Fruit fly (Drosophila melanogaster): ENCODE data around the gene Sfp33A3.

DNA sequence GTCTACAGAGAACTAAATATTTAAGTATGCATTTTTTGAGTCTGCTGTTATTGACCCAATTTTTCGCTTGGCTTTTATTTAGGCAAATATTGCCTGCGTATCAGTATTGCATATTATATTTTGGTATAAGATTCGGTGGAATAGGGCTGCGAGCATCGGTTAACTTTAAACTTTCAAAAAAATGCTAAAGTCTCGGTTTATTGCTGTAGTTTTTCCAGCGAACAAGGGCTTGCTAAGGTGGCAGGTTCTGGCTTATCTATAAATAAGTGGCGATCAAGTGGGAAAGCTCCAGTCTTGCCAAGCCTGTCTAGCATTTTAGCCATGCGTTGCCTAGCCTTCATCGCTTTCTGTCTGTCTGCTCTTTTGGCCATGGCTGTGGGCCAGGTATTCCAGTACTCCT lies 679 bp downstream of the Sfp33A3 start, which contains the start of gene CG31704:
- TF ChIP-seq usp (GFP tag; optimal IDR thresholded peaks at IDR 0.05): no peak
- no peak for TF ChIP-seq pan (optimal IDR thresholded peaks at IDR 0.05)
- TF ChIP-seq EcR (GFP tag; optimal IDR thresholded peaks at IDR 0.05): no peak
- no peak for TF ChIP-seq CG8478 (optimal IDR thresholded peaks at IDR 0.05)
- no peak for TF ChIP-seq psq (optimal IDR thresholded peaks at IDR 0.05)
- TF ChIP-seq Dll (optimal IDR thresholded peaks at IDR 0.05): no peak
